Worm (Caenorhabditis elegans) whole organism, young adult: ENCODE data around the gene srv-15.

Experiments used
- B0336.3 ChIP-seq: fragments of 200-800 bp; sonication (Bioruptor generic); IDR thresholded peaks from 2 replicates; pipeline ENCODE4 v1.3.6; 2022; ENCODE audit warnings: missing genetic modification characterization, missing compliant biosample characterization
- D2030.7 ChIP-seq: fragments of 200-800 bp; sonication (Bioruptor generic); IDR thresholded peaks from 2 replicates; pipeline ENCODE4 v1.3.6; 2022; ENCODE audit warnings: missing genetic modification reagents, missing genetic modification characterization, missing compliant biosample characterization
- F23B12.7 ChIP-seq: sonication (generic microtip); optimal IDR thresholded peaks from 2 replicates; lab custom pipeline; 2017; ENCODE audit warnings: missing genetic modification characterization, mild to moderate bottlenecking, missing compliant biosample characterization, antibody characterized with exemption, moderate library complexity; ENCODE audit not compliant: insufficient read depth
- F33H1.4 ChIP-seq: fragments of 200-800 bp; sonication (Bioruptor generic); IDR thresholded peaks from 2 replicates; pipeline ENCODE4 v1.3.6; 2022; ENCODE audit warnings: missing genetic modification reagents, missing genetic modification characterization, missing compliant biosample characterization
- K11D2.4 ChIP-seq: fragments of 200-800 bp; sonication (Bioruptor generic); IDR thresholded peaks from 2 replicates; pipeline ENCODE4 v1.3.6; 2022; ENCODE audit warnings: missing genetic modification reagents, missing genetic modification characterization, missing compliant biosample characterization
- T07F8.4 ChIP-seq: sonication (generic microtip); optimal IDR thresholded peaks from 2 replicates; lab custom pipeline; 2016; ENCODE audit warnings: mild to moderate bottlenecking, missing genetic modification characterization, moderate library complexity, missing compliant biosample characterization
- Y53F4B.3 ChIP-seq: fragments of 200-800 bp; sonication (Bioruptor generic); IDR thresholded peaks from 2 replicates; pipeline ENCODE4 v1.3.6; 2022; ENCODE audit warnings: missing genetic modification reagents, missing genetic modification characterization, missing compliant biosample characterization
- Y53G8AR.9 ChIP-seq: fragments of 200-800 bp; sonication (Bioruptor generic); conservative IDR thresholded peaks from 2 replicates; pipeline ENCODE4 v1.3.6; 2022; ENCODE audit warnings: missing genetic modification reagents, missing genetic modification characterization, missing compliant biosample characterization
- Y56A3A.18 ChIP-seq: fragments of 200-800 bp; sonication (Bioruptor generic); IDR thresholded peaks from 2 replicates; pipeline ENCODE4 v1.3.6; 2022; ENCODE audit warnings: missing genetic modification reagents, missing genetic modification characterization, missing compliant biosample characterization
- Y95B8A.8 ChIP-seq: fragments of 200-800 bp; sonication (Bioruptor generic); IDR thresholded peaks from 2 replicates; pipeline ENCODE4 v1.3.6; 2022; ENCODE audit warnings: missing genetic modification reagents, missing genetic modification characterization, missing compliant biosample characterization
- ZK185.1 ChIP-seq: sonication (generic microtip); optimal IDR thresholded peaks from 2 replicates; lab custom pipeline; 2016; ENCODE audit warnings: mild to moderate bottlenecking, missing genetic modification characterization, missing compliant biosample characterization; ENCODE audit not compliant: poor library complexity, severe bottlenecking
- aptf-3 ChIP-seq: fragments of 200-800 bp; sonication (Bioruptor generic); IDR thresholded peaks from 2 replicates; pipeline ENCODE4 v1.3.6; 2022; ENCODE audit warnings: missing genetic modification characterization, missing compliant biosample characterization
- attf-6 ChIP-seq: fragments of 200-800 bp; sonication (Bioruptor generic); IDR thresholded peaks from 2 replicates; pipeline ENCODE4 v1.3.6; 2022; ENCODE audit warnings: missing genetic modification reagents, missing genetic modification characterization, missing compliant biosample characterization
- bed-1 ChIP-seq: fragments of 200-800 bp; sonication (Bioruptor generic); IDR thresholded peaks from 2 replicates; pipeline ENCODE4 v1.3.6; 2022; ENCODE audit warnings: missing genetic modification reagents, missing genetic modification characterization, missing compliant biosample characterization
- cebp-2 ChIP-seq: fragments of 200-800 bp; sonication (Bioruptor generic); IDR thresholded peaks from 2 replicates; pipeline ENCODE4 v1.3.6; 2022; ENCODE audit warnings: missing genetic modification characterization, missing compliant biosample characterization
- ceh-100 ChIP-seq: fragments of 200-800 bp; sonication (Bioruptor generic); IDR thresholded peaks from 2 replicates; pipeline ENCODE4 v1.3.6; 2022; ENCODE audit warnings: missing genetic modification reagents, missing genetic modification characterization, missing compliant biosample characterization
- ceh-40 ChIP-seq: fragments of 200-800 bp; sonication (Bioruptor generic); IDR thresholded peaks from 2 replicates; pipeline ENCODE4 v1.3.6; 2022; ENCODE audit warnings: missing genetic modification characterization, missing compliant biosample characterization
- ceh-58 ChIP-seq: fragments of 200-800 bp; sonication (Bioruptor generic); IDR thresholded peaks from 2 replicates; pipeline ENCODE4 v1.3.6; 2022; ENCODE audit warnings: missing genetic modification characterization, missing compliant biosample characterization
- ceh-91 ChIP-seq: fragments of 200-800 bp; sonication (Bioruptor generic); IDR thresholded peaks from 2 replicates; pipeline ENCODE4 v1.3.6; 2022; ENCODE audit warnings: missing genetic modification reagents, missing genetic modification characterization, missing compliant biosample characterization
- die-1 ChIP-seq: sonication (generic microtip); optimal IDR thresholded peaks from 2 replicates; lab custom pipeline; 2016; ENCODE audit warnings: missing genotype, mild to moderate bottlenecking, missing genetic modification characterization, missing compliant biosample characterization
- dox-1 ChIP-seq: fragments of 200-800 bp; sonication (Bioruptor generic); IDR thresholded peaks from 2 replicates; pipeline ENCODE4 v1.3.6; 2022; ENCODE audit warnings: missing genetic modification reagents, missing genetic modification characterization, missing compliant biosample characterization
- egrh-3 ChIP-seq: fragments of 200-800 bp; sonication (Bioruptor generic); IDR thresholded peaks from 2 replicates; pipeline ENCODE4 v1.3.6; 2022; ENCODE audit warnings: missing genetic modification reagents, missing genetic modification characterization, missing compliant biosample characterization
- ekl-4 ChIP-seq: fragments of 200-800 bp; sonication (Bioruptor generic); IDR thresholded peaks from 2 replicates; pipeline ENCODE4 v1.3.6; 2022; ENCODE audit warnings: missing genetic modification reagents, missing genetic modification characterization, missing compliant biosample characterization
- ets-4 ChIP-seq: fragments of 200-800 bp; sonication (Bioruptor generic); optimal IDR thresholded peaks from 2 replicates; lab custom pipeline; 2018; ENCODE audit warnings: mild to moderate bottlenecking, missing genetic modification characterization, missing compliant biosample characterization
- him-1 ChIP-seq: sonication (generic microtip); optimal IDR thresholded peaks from 2 replicates; lab custom pipeline; 2016; ENCODE audit warnings: missing genotype, missing genetic modification reagents, missing genetic modification characterization, missing compliant biosample characterization
- hmg-20 ChIP-seq: fragments of 200-800 bp; sonication (Bioruptor generic); IDR thresholded peaks from 2 replicates; pipeline ENCODE4 v1.3.6; 2022; ENCODE audit warnings: missing genetic modification reagents, missing genetic modification characterization, missing compliant biosample characterization
- lin-26 ChIP-seq: fragments of 200-800 bp; sonication (Bioruptor generic); IDR thresholded peaks from 2 replicates; pipeline ENCODE4 v1.3.6; 2022; ENCODE audit warnings: missing genetic modification reagents, missing genetic modification characterization, missing compliant biosample characterization
- lin-54 ChIP-seq: fragments of 200-800 bp; sonication (Bioruptor generic); optimal IDR thresholded peaks from 2 replicates; lab custom pipeline; 2018; ENCODE audit warnings: mild to moderate bottlenecking, missing genetic modification characterization, missing compliant biosample characterization
- madf-10 ChIP-seq: sonication (generic microtip); optimal IDR thresholded peaks from 2 replicates; lab custom pipeline; 2016; ENCODE audit warnings: mild to moderate bottlenecking, missing genetic modification characterization, missing compliant biosample characterization
- madf-3 ChIP-seq: fragments of 200-800 bp; sonication (Bioruptor generic); IDR thresholded peaks from 2 replicates; pipeline ENCODE4 v1.3.6; 2022; ENCODE audit warnings: missing genetic modification reagents, missing genetic modification characterization, missing compliant biosample characterization
- madf-6 ChIP-seq: fragments of 200-800 bp; sonication (Bioruptor generic); IDR thresholded peaks from 2 replicates; pipeline ENCODE4 v1.3.6; 2022; ENCODE audit warnings: missing genetic modification reagents, missing genetic modification characterization, missing compliant biosample characterization
- mxl-1 ChIP-seq: sonication (generic microtip); optimal IDR thresholded peaks from 2 replicates; lab custom pipeline; 2016; ENCODE audit warnings: missing genetic modification characterization, missing compliant biosample characterization
- nfyb-1 ChIP-seq: fragments of 200-800 bp; sonication (Bioruptor generic); IDR thresholded peaks from 2 replicates; pipeline ENCODE4 v1.3.6; 2022; ENCODE audit warnings: missing genetic modification reagents, missing genetic modification characterization, missing compliant biosample characterization
- nhr-179 ChIP-seq: sonication (generic microtip); optimal IDR thresholded peaks from 2 replicates; lab custom pipeline; 2016; ENCODE audit warnings: mild to moderate bottlenecking, missing genetic modification characterization, missing compliant biosample characterization
- nhr-80 ChIP-seq: sonication (generic microtip); optimal IDR thresholded peaks from 2 replicates; lab custom pipeline; 2016; ENCODE audit warnings: missing genetic modification characterization, missing compliant biosample characterization
- nhr-90 ChIP-seq: sonication (generic microtip); optimal IDR thresholded peaks from 2 replicates; lab custom pipeline; 2016; ENCODE audit warnings: missing genotype, mild to moderate bottlenecking, missing genetic modification characterization, missing compliant biosample characterization
- pbrm-1 ChIP-seq: fragments of 200-800 bp; sonication (Bioruptor generic); IDR thresholded peaks from 2 replicates; pipeline ENCODE4 v1.3.6; 2022; ENCODE audit warnings: missing genetic modification reagents, missing genetic modification characterization, missing compliant biosample characterization
- rpc-1 ChIP-seq, 2 experiments: fragments of 150-350 bp in 1 of 2; sonication (generic microtip) in 1 of 2; optimal IDR thresholded peaks; 2 replicates each; lab custom pipeline; 2014 to 2018; ENCODE audit warnings: missing biosample characterization in 1 of 2, missing genetic modification characterization in 1 of 2, missing genetic modification reagents in 1 of 2, missing genotype in 1 of 2
- snpc-1.3 ChIP-seq: sonication (generic microtip); optimal IDR thresholded peaks from 2 replicates; lab custom pipeline; 2017; ENCODE audit warnings: missing genetic modification characterization, mild to moderate bottlenecking, missing compliant biosample characterization, antibody characterized with exemption, moderate library complexity, missing genotype, missing genetic modification reagents; ENCODE audit not compliant: insufficient read depth
- snpc-3.4 ChIP-seq: sonication (generic microtip); optimal IDR thresholded peaks from 2 replicates; lab custom pipeline; 2017; ENCODE audit warnings: missing genetic modification characterization, mild to moderate bottlenecking, missing compliant biosample characterization, antibody characterized with exemption, moderate library complexity, missing genotype, missing genetic modification reagents
- tlf-1 ChIP-seq: fragments of 200-800 bp; sonication (Bioruptor generic); optimal IDR thresholded peaks from 2 replicates; lab custom pipeline; 2018; ENCODE audit warnings: mild to moderate bottlenecking, missing genetic modification characterization, missing compliant biosample characterization
- ztf-18 ChIP-seq: sonication (generic microtip); optimal IDR thresholded peaks from 2 replicates; lab custom pipeline; 2016; ENCODE audit warnings: missing genotype, mild to moderate bottlenecking, missing genetic modification characterization, missing compliant biosample characterization

Gene srv-15

DNA sequence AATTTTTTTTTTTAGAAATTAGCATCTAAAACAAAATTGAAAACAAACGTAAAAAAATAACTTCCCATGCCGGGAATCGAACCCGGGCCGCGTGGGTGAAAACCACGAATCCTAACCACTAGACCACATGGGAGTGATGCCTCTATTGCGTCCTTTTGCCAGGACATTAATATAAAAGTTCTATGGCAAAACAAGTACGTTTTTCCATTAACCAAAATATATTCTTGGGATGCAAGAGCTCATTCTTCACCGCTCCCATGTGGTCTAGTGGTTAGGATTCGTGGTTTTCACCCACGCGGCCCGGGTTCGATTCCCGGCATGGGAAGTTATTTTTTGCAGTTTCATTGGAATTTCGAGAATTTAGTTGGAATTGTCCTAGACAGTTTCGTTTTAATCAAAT is 26.7 kb downstream of the srv-15 start (continued):
- peak; percentile 79 for TF ChIP-seq Y53F4B.3
- peak; percentile 62 for TF ChIP-seq ZK185.1
- peak; percentile 71; the same call in 1 of the 2 replicates for TF ChIP-seq hmg-20 (GFP tag; lab: Robert Waterston, UW)
- peak; percentile 62 for TF ChIP-seq madf-6
- peak; percentile 46; the same call in 1 of the 2 replicates for TF ChIP-seq aptf-3 (GFP tag; lab: Robert Waterston, UW)
- peak; percentile 65; the same call in 1 of the 2 replicates for TF ChIP-seq D2030.7
- TF ChIP-seq tlf-1 (GFP tag; lab: Kevin White, UChicago) = peak; percentile 11
- peak; percentile 17; the same call in 1 of the 2 replicates for TF ChIP-seq ceh-91 (GFP tag; lab: Robert Waterston, UW)
- peak; percentile 77 for TF ChIP-seq nhr-90 (tag; lab: Kevin White, UChicago)
- peak; percentile 65; the same call in 1 of the 2 replicates for TF ChIP-seq ekl-4 (GFP tag; lab: Robert Waterston, UW)
- peak; percentile 79 for TF ChIP-seq nfyb-1 (GFP tag; lab: Robert Waterston, UW)
- TF ChIP-seq madf-10 = peak; percentile 59
- TF ChIP-seq bed-1 (GFP tag; lab: Robert Waterston, UW) = 0 out of 2 replicates have a peak, but pooled peaks have one; percentile 57
- TF ChIP-seq snpc-3.4 (tag; lab: Kevin White, UChicago) = peak; percentile 49
- peak; percentile 65 for TF ChIP-seq him-1 (tag; lab: Kevin White, UChicago)
- 0 out of 2 replicates have a peak, but pooled peaks have one; percentile 13 for TF ChIP-seq egrh-3 (GFP tag; lab: Robert Waterston, UW)
- TF ChIP-seq F33H1.4 (GFP tag; lab: Robert Waterston, UW) = 0 out of 2 replicates have a peak, but pooled peaks have one; percentile 7
- TF ChIP-seq madf-3 (GFP tag; lab: Robert Waterston, UW) = peak; percentile 75; the same call in 1 of the 2 replicates
- peak; percentile 16 for TF ChIP-seq nhr-80 (tag; lab: Kevin White, UChicago)
- TF ChIP-seq lin-54 (GFP tag; lab: Kevin White, UChicago) = peak; percentile 34
- TF ChIP-seq Y53G8AR.9 (GFP tag; lab: Robert Waterston, UW) = 0 out of 2 replicates have a peak, but pooled peaks have one; percentile 23
- TF ChIP-seq ceh-100 = peak; percentile 49; the same call in 1 of the 2 replicates
- peak; percentile 63 for TF ChIP-seq T07F8.4 (tag; lab: Kevin White, UChicago)
- peak; percentile 64 for TF ChIP-seq mxl-1
- peak; percentile 76 for TF ChIP-seq dox-1 (GFP tag; lab: Robert Waterston, UW)
- TF ChIP-seq snpc-1.3 = peak; percentile 77
- peak; percentile 76 for TF ChIP-seq pbrm-1 (GFP tag; lab: Robert Waterston, UW)
- peak; percentile 90 for TF ChIP-seq lin-26 (GFP tag; lab: Robert Waterston, UW)
- TF ChIP-seq ceh-58 (GFP tag; lab: Robert Waterston, UW) = 0 out of 2 replicates have a peak, but pooled peaks have one; percentile 4
- TF ChIP-seq ets-4 (GFP tag; lab: Kevin White, UChicago) = peak; percentile 37
- 0 out of 2 replicates have a peak, but pooled peaks have one; percentile 70 for TF ChIP-seq cebp-2 (GFP tag; lab: Robert Waterston, UW)
- TF ChIP-seq B0336.3 (GFP tag; lab: Robert Waterston, UW) = peak; percentile 56
- TF ChIP-seq ztf-18 (tag; lab: Kevin White, UChicago) = peak; percentile 86
- TF ChIP-seq F23B12.7 (tag; lab: Kevin White, UChicago) = peak; percentile 3
- peak; percentile 97 for TF ChIP-seq attf-6 (GFP tag; lab: Robert Waterston, UW)
- TF ChIP-seq ceh-40 (GFP tag; lab: Robert Waterston, UW) = peak; percentile 54; the same call in 1 of the 2 replicates
- TF ChIP-seq die-1 (tag; lab: Kevin White, UChicago) = peak; percentile 67
- 0 out of 2 replicates have a peak, but pooled peaks have one; percentile 26 for TF ChIP-seq K11D2.4
- TF ChIP-seq Y56A3A.18 (GFP tag; lab: Robert Waterston, UW) = peak; percentile 87
- TF ChIP-seq rpc-1 (optimal IDR thresholded peaks at IDR 0.05; lab: Kevin White, UChicago) = peak; percentile 76
- peak; percentile 86 for TF ChIP-seq rpc-1 (tag; optimal IDR thresholded peaks at IDR 0.05; lab: Kevin White, UChicago)
- 0 out of 2 replicates have a peak, but pooled peaks have one; percentile 30 for TF ChIP-seq Y95B8A.8 (GFP tag; lab: Robert Waterston, UW)
- TF ChIP-seq nhr-179 (tag; lab: Kevin White, UChicago) = peak; percentile 19
- TF ChIP-seq, all 124 proteins: peak for 60; not testable (repeated sequence) for 64
